Fruit fly (Drosophila melanogaster) whole organism, embryonic: ENCODE measurements around the gene Or74a.

Experiments used
- Awh ChIP-seq: fragments of 200-800 bp; sonication (Bioruptor generic); IDR thresholded peaks from 2 replicates; pipeline ENCODE4, ENCODE4 v1.3.6; 2022; ENCODE audit warnings: missing biosample characterization, missing genetic modification characterization
- CG10543 ChIP-seq: fragments of 200-800 bp; sonication (Bioruptor generic); optimal IDR thresholded peaks from 3 replicates; lab custom pipeline; 2017; ENCODE audit warnings: missing biosample characterization, mild to moderate bottlenecking, missing genetic modification characterization, moderate library complexity
- CG1233 ChIP-seq: fragments of 200-800 bp; sonication (Bioruptor generic); optimal IDR thresholded peaks from 4 replicates; lab custom pipeline; 2018; ENCODE audit warnings: missing biosample characterization, mild to moderate bottlenecking, missing genetic modification characterization
- CG13287 ChIP-seq: fragments of 200-800 bp; sonication (Bioruptor generic); IDR thresholded peaks from 2 replicates; pipeline ENCODE4 v1.3.6; 2022; ENCODE audit warnings: missing biosample characterization, missing genetic modification characterization; ENCODE audit not compliant: partially characterized antibody
- CG17829 ChIP-seq: fragments of 200-800 bp; optimal IDR thresholded peaks from 2 replicates; lab custom pipeline; 2019; ENCODE audit warnings: missing biosample characterization, mild to moderate bottlenecking, missing genetic modification characterization, moderate library complexity
- CG2875 ChIP-seq: fragments of 200-800 bp; sonication (Bioruptor generic); optimal IDR thresholded peaks from 2 replicates; lab custom pipeline; 2017; ENCODE audit warnings: missing biosample characterization, mild to moderate bottlenecking, missing genetic modification characterization, missing genetic modification reagents
- CG31441 ChIP-seq: fragments of 200-800 bp; sonication (Bioruptor generic); IDR thresholded peaks from 2 replicates; pipeline ENCODE4 v1.3.6; 2022; ENCODE audit warnings: missing biosample characterization, missing genetic modification characterization
- CG33213 ChIP-seq: fragments of 200-800 bp; sonication (Bioruptor generic); optimal IDR thresholded peaks from 3 replicates; lab custom pipeline; 2016; ENCODE audit warnings: missing biosample characterization, missing genetic modification characterization
- CG34376 ChIP-seq: fragments of 200-800 bp; sonication (Bioruptor generic); optimal IDR thresholded peaks from 2 replicates; lab custom pipeline; 2018; ENCODE audit warnings: missing biosample characterization, mild to moderate bottlenecking, missing genetic modification characterization
- CG34422 ChIP-seq: fragments of 200-800 bp; sonication (Bioruptor generic); IDR thresholded peaks from 3 replicates; pipeline ENCODE4 v1.3.6; 2022; ENCODE audit warnings: missing biosample characterization, missing genetic modification characterization
- CG43689 ChIP-seq: fragments of 200-800 bp; sonication (Bioruptor generic); IDR thresholded peaks from 2 replicates; pipeline ENCODE4 v1.3.6; 2022; ENCODE audit warnings: missing biosample characterization, missing genetic modification characterization
- CG4707 ChIP-seq: fragments of 200-800 bp; sonication (Bioruptor generic); optimal IDR thresholded peaks from 2 replicates; lab custom pipeline; 2018; ENCODE audit warnings: missing biosample characterization, mild to moderate bottlenecking, missing genetic modification characterization, moderate library complexity
- CG4820 ChIP-seq: fragments of 200-800 bp; sonication (Bioruptor generic); optimal IDR thresholded peaks from 3 replicates; lab custom pipeline; 2016; ENCODE audit warnings: missing biosample characterization, missing genetic modification characterization
- CG8388 ChIP-seq: fragments of 200-800 bp; sonication (Bioruptor generic); optimal IDR thresholded peaks from 2 replicates; lab custom pipeline; 2019; ENCODE audit warnings: missing biosample characterization, mild to moderate bottlenecking, missing genetic modification characterization, moderate library complexity
- CG9727 ChIP-seq: fragments of 200-800 bp; sonication (Bioruptor generic); optimal IDR thresholded peaks from 3 replicates; lab custom pipeline; 2017; ENCODE audit warnings: missing biosample characterization, mild to moderate bottlenecking, missing genetic modification characterization
- CHES-1-like ChIP-seq: fragments of 200-800 bp; sonication (Bioruptor generic); optimal IDR thresholded peaks from 2 replicates; lab custom pipeline; 2016; ENCODE audit warnings: missing biosample characterization, missing genetic modification characterization
- CTCF ChIP-seq: fragments of 200-800 bp; sonication (Bioruptor generic); optimal IDR thresholded peaks from 2 replicates; lab custom pipeline; 2017; ENCODE audit warnings: missing biosample characterization, mild to moderate bottlenecking, missing genetic modification characterization, moderate library complexity
- Dp ChIP-seq: fragments of 200-800 bp; sonication (Bioruptor generic); optimal IDR thresholded peaks from 2 replicates; lab custom pipeline; 2018; ENCODE audit warnings: missing biosample characterization, mild to moderate bottlenecking, missing genetic modification characterization, moderate library complexity
- Drgx ChIP-seq: fragments of 200-800 bp; sonication (Bioruptor generic); IDR thresholded peaks from 2 replicates; pipeline ENCODE4 v1.3.6; 2022; ENCODE audit warnings: missing biosample characterization, missing genetic modification characterization
- Eip74EF ChIP-seq, 2 experiments: fragments of 200-800 bp in 1 of 2; fragments of >200 bp in 1 of 2; sonication (Bioruptor generic) in 1 of 2; optimal IDR thresholded peaks; 2 replicates each; lab custom pipeline; 2017 to 2019; ENCODE audit warnings: missing biosample characterization in 2 of 2, missing genetic modification characterization in 2 of 2, mild to moderate bottlenecking in 1 of 2, moderate library complexity in 1 of 2
- Elba2 ChIP-seq: fragments of 200-800 bp; sonication (Bioruptor generic); optimal IDR thresholded peaks from 3 replicates; lab custom pipeline; 2016; ENCODE audit warnings: missing biosample characterization, missing genetic modification characterization
- H15 ChIP-seq: fragments of 200-800 bp; sonication (Bioruptor generic); IDR thresholded peaks from 3 replicates; pipeline ENCODE4 v1.3.6; 2022; ENCODE audit warnings: missing biosample characterization, missing genetic modification characterization
- HLH4C ChIP-seq: fragments of 200-800 bp; sonication (Bioruptor generic); IDR thresholded peaks from 3 replicates; pipeline ENCODE4 v1.3.6; 2022; ENCODE audit warnings: missing biosample characterization, missing genetic modification characterization; ENCODE audit not compliant: partially characterized antibody
- Hmr ChIP-seq: fragments of 200-800 bp; sonication (Bioruptor generic); optimal IDR thresholded peaks from 3 replicates; lab custom pipeline; 2017; ENCODE audit warnings: mild to moderate bottlenecking, missing biosample characterization, missing genetic modification reagents, missing genetic modification characterization
- Hr51 ChIP-seq, 2 experiments: fragments of 200-800 bp; sonication (Bioruptor generic); optimal IDR thresholded peaks; 2 replicates in 1 of 2; 3 replicates in 1 of 2; lab custom pipeline; 2016 to 2018; ENCODE audit warnings: missing biosample characterization in 2 of 2, missing genetic modification characterization in 2 of 2, mild to moderate bottlenecking in 1 of 2, moderate library complexity in 1 of 2
- Lim3 ChIP-seq: fragments of 200-800 bp; sonication (Bioruptor generic); IDR thresholded peaks from 2 replicates; pipeline ENCODE4 v1.3.6; 2022; ENCODE audit warnings: missing biosample characterization, missing genetic modification characterization
- Myb ChIP-seq: fragments of 200-800 bp; sonication (Bioruptor generic); optimal IDR thresholded peaks from 2 replicates; lab custom pipeline; 2016; ENCODE audit warnings: missing biosample characterization, missing genetic modification characterization
- Nf-YC ChIP-seq: fragments of 200-800 bp; optimal IDR thresholded peaks from 3 replicates; lab custom pipeline; 2019; ENCODE audit warnings: missing biosample characterization, mild to moderate bottlenecking, missing genetic modification characterization, moderate library complexity
- Pdp1 ChIP-seq, 2 experiments: fragments of 200-800 bp; sonication (Bioruptor generic); optimal IDR thresholded peaks; 3 replicates each; lab custom pipeline; 2016; ENCODE audit warnings: missing biosample characterization in 2 of 2, missing genetic modification characterization in 2 of 2, mild to moderate bottlenecking in 1 of 2, moderate library complexity in 1 of 2
- Spps ChIP-seq: fragments of 200-800 bp; sonication (Bioruptor generic); optimal IDR thresholded peaks from 2 replicates; lab custom pipeline; 2018; ENCODE audit warnings: missing biosample characterization, mild to moderate bottlenecking, missing genetic modification characterization
- TFAM ChIP-seq: fragments of 200-800 bp; sonication (Bioruptor generic); optimal IDR thresholded peaks from 2 replicates; lab custom pipeline; 2017; ENCODE audit warnings: missing biosample characterization, missing genetic modification characterization, inconsistent platforms
- Xbp1 ChIP-seq: fragments of 200-800 bp; sonication (Bioruptor generic); optimal IDR thresholded peaks from 3 replicates; lab custom pipeline; 2016; ENCODE audit warnings: missing biosample characterization, mild to moderate bottlenecking, missing genetic modification characterization
- YL-1 ChIP-seq: fragments of 200-800 bp; sonication (Bioruptor generic); optimal IDR thresholded peaks from 3 replicates; lab custom pipeline; 2017; ENCODE audit warnings: missing biosample characterization, mild to moderate bottlenecking, missing genetic modification characterization
- ab ChIP-seq: fragments of 200-800 bp; sonication (Bioruptor generic); optimal IDR thresholded peaks from 2 replicates; lab custom pipeline; 2016; ENCODE audit warnings: missing biosample characterization, missing genetic modification characterization
- ash1 ChIP-seq: fragments of 200-800 bp; sonication (Bioruptor generic); optimal IDR thresholded peaks from 2 replicates; lab custom pipeline; 2018; ENCODE audit warnings: missing biosample characterization, mild to moderate bottlenecking, missing genetic modification characterization
- cad ChIP-seq: fragments of >200 bp; optimal IDR thresholded peaks from 2 replicates; lab custom pipeline; 2017; ENCODE audit warnings: missing biosample characterization, missing genetic modification characterization
- cato ChIP-seq: fragments of 200-800 bp; sonication (Bioruptor generic); optimal IDR thresholded peaks from 2 replicates; lab custom pipeline; 2016; ENCODE audit warnings: missing biosample characterization, missing genetic modification characterization, borderline replicate concordance
- chif ChIP-seq, 2 experiments: fragments of 200-800 bp; sonication (Bioruptor generic); optimal IDR thresholded peaks; 3 replicates each; lab custom pipeline; 2016; ENCODE audit warnings: missing biosample characterization in 2 of 2, missing genetic modification characterization in 2 of 2
- dmrt11E ChIP-seq: fragments of 200-800 bp; sonication (Bioruptor generic); optimal IDR thresholded peaks from 3 replicates; lab custom pipeline; 2018; ENCODE audit warnings: missing biosample characterization, mild to moderate bottlenecking, missing genetic modification characterization, moderate library complexity
- fd64A ChIP-seq: fragments of 200-800 bp; sonication (Bioruptor generic); optimal IDR thresholded peaks from 3 replicates; lab custom pipeline; 2018; ENCODE audit warnings: missing biosample characterization, mild to moderate bottlenecking, missing genetic modification characterization
- ftz-f1 ChIP-seq: fragments of 200-800 bp; sonication (Bioruptor generic); optimal IDR thresholded peaks from 2 replicates; lab custom pipeline; 2016; ENCODE audit warnings: missing biosample characterization, missing genetic modification characterization
- gfzf ChIP-seq: fragments of 200-800 bp; sonication (Bioruptor generic); optimal IDR thresholded peaks from 2 replicates; lab custom pipeline; 2016; ENCODE audit warnings: missing biosample characterization, mild to moderate bottlenecking, missing genetic modification characterization, moderate library complexity
- hb ChIP-seq: fragments of 200-800 bp; sonication (Bioruptor generic); IDR thresholded peaks from 3 replicates; pipeline ENCODE4 v1.3.6; 2022; ENCODE audit warnings: missing biosample characterization, missing genetic modification characterization; ENCODE audit not compliant: partially characterized antibody
- jing ChIP-seq: fragments of 200-800 bp; sonication (Bioruptor generic); optimal IDR thresholded peaks from 2 replicates; lab custom pipeline; 2018; ENCODE audit warnings: missing biosample characterization, mild to moderate bottlenecking, missing genetic modification characterization
- kah ChIP-seq: fragments of 200-800 bp; sonication (Bioruptor generic); optimal IDR thresholded peaks from 2 replicates; lab custom pipeline; 2018; ENCODE audit warnings: missing biosample characterization, mild to moderate bottlenecking, missing genetic modification characterization
- kni ChIP-seq: fragments of 200-800 bp; sonication (Bioruptor generic); optimal IDR thresholded peaks from 3 replicates; lab custom pipeline; 2017; ENCODE audit warnings: mild to moderate bottlenecking, missing biosample characterization, missing genetic modification reagents, missing genetic modification characterization
- nmo ChIP-seq: fragments of 200-800 bp; sonication (Bioruptor generic); optimal IDR thresholded peaks from 2 replicates; lab custom pipeline; 2018; ENCODE audit warnings: missing biosample characterization, mild to moderate bottlenecking, missing genetic modification characterization, moderate library complexity
- oc ChIP-seq: fragments of 200-800 bp; sonication (Bioruptor generic); optimal IDR thresholded peaks from 2 replicates; lab custom pipeline; 2018; ENCODE audit warnings: missing biosample characterization, mild to moderate bottlenecking, missing genetic modification characterization, moderate library complexity
- slou ChIP-seq: fragments of 200-800 bp; sonication (Bioruptor generic); optimal IDR thresholded peaks from 3 replicates; lab custom pipeline; 2016; ENCODE audit warnings: missing biosample characterization, missing genetic modification characterization
- wdn ChIP-seq: fragments of 200-800 bp; sonication (Bioruptor generic); IDR thresholded peaks from 2 replicates; pipeline ENCODE4 v1.3.6; 2022; ENCODE audit warnings: missing biosample characterization, missing genetic modification characterization
- wek ChIP-seq: fragments of 200-800 bp; sonication (Bioruptor generic); optimal IDR thresholded peaks from 3 replicates; lab custom pipeline; 2018; ENCODE audit warnings: missing biosample characterization, mild to moderate bottlenecking, missing genetic modification characterization, moderate library complexity

Or74a gene

DNA sequence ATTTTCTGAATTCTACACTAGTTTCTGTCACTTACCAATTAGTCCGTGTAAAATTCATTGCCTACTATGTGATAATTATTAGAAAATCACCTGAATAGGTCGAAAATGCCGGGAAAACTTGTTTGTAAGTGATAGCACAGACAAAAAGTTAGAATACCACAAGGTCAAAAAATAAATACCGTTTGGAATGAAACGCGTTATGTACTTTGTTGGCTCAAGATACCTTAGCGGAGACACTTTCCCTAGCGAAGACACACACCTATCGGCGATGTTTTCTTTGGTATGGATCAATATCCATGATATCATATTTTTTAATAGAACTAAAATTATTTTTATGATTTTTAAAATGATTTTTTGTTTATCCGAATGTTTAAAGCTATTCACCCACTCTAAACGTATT lies 10.2 kb upstream of the Or74a start, which contains the start of gene CG6479 (continued):
- peak; percentile 86 for TF ChIP-seq ftz-f1
- no peak for TF ChIP-seq hb (GFP tag; lab: Robert Waterston, UW)
- no peak for TF ChIP-seq dmrt11E (tag; lab: Kevin White, UChicago)
- no peak for TF ChIP-seq oc (tag; lab: Kevin White, UChicago)
- TF ChIP-seq fd64A (GFP tag; lab: Kevin White, UChicago) = no peak
- no peak for TF ChIP-seq H15
- peak; percentile 4 for TF ChIP-seq Myb (GFP tag; lab: Kevin White, UChicago)
- no peak for TF ChIP-seq CG4707
- TF ChIP-seq CG31441 = 0 out of 2 replicates have a peak, but pooled peaks have one; percentile 10
- TF ChIP-seq Dp (GFP tag; lab: Kevin White, UChicago) = peak; percentile 49
- no peak for TF ChIP-seq Hr51 (GFP tag; optimal IDR thresholded peaks at IDR 0.05; lab: Kevin White, UChicago)
- TF ChIP-seq CG1233 (GFP tag; lab: Kevin White, UChicago) = no peak
- TF ChIP-seq ash1 (GFP tag; lab: Kevin White, UChicago) = no peak
- 0 out of 3 replicates have a peak, but pooled peaks have one; percentile 15 for TF ChIP-seq CG34422 (GFP tag; lab: Robert Waterston, UW)
- no peak for TF ChIP-seq CG34376
- TF ChIP-seq CG2875 (GFP tag; lab: Kevin White, UChicago) = no peak
- TF ChIP-seq Elba2 = no peak
- TF ChIP-seq CTCF (GFP tag; lab: Kevin White, UChicago) = peak; percentile 34
- TF ChIP-seq TFAM (GFP tag; lab: Kevin White, UChicago) = no peak
- TF ChIP-seq gfzf = peak; percentile 93
- TF ChIP-seq CG43689 (GFP tag; lab: Robert Waterston, UW) = no peak
- no peak for TF ChIP-seq kah
- TF ChIP-seq CG8388 (GFP tag; lab: Kevin White, UChicago) = no peak
- no peak for TF ChIP-seq CG9727 (GFP tag; lab: Kevin White, UChicago)
- TF ChIP-seq CHES-1-like (GFP tag; lab: Kevin White, UChicago) = no peak
- TF ChIP-seq CG10543 = no peak
- TF ChIP-seq Awh = no peak
- no peak for TF ChIP-seq CG33213
- TF ChIP-seq ab (GFP tag; lab: Kevin White, UChicago) = no peak
- TF ChIP-seq HLH4C = no peak
- TF ChIP-seq wdn = no peak
- TF ChIP-seq Eip74EF (GFP tag; optimal IDR thresholded peaks at IDR 0.05; lab: Kevin White, UChicago) = no peak
- no peak for TF ChIP-seq cad (GFP tag; lab: Kevin White, UChicago)
- TF ChIP-seq Xbp1 = no peak
- no peak for TF ChIP-seq YL-1
- TF ChIP-seq kni (GFP tag; lab: Kevin White, UChicago) = no peak
- no peak for TF ChIP-seq Drgx (GFP tag; lab: Robert Waterston, UW)
- TF ChIP-seq wek (GFP tag; lab: Kevin White, UChicago) = no peak
- peak; percentile 41 for TF ChIP-seq nmo (GFP tag; lab: Kevin White, UChicago)
- no peak for TF ChIP-seq chif (GFP tag; optimal IDR thresholded peaks at IDR 0.05; lab: Kevin White, UChicago)
- TF ChIP-seq Hmr (GFP tag; lab: Kevin White, UChicago) = peak; percentile 36
- no peak for TF ChIP-seq slou
- no peak for TF ChIP-seq cato (GFP tag; lab: Kevin White, UChicago)
- TF ChIP-seq Lim3 (GFP tag; lab: Robert Waterston, UW) = no peak
- TF ChIP-seq CG17829 = peak; percentile 20
- TF ChIP-seq jing (GFP tag; lab: Kevin White, UChicago) = no peak
- no peak for TF ChIP-seq Pdp1 (GFP tag; optimal IDR thresholded peaks at IDR 0.05; lab: Kevin White, UChicago)
- TF ChIP-seq CG4820 (GFP tag; lab: Kevin White, UChicago) = no peak
- TF ChIP-seq Spps (tag; lab: Kevin White, UChicago) = no peak
- TF ChIP-seq Nf-YC (tag; lab: Kevin White, UChicago) = no peak
- peak; percentile 65; the same call in 1 of the 2 replicates for TF ChIP-seq CG13287 (GFP tag; lab: Robert Waterston, UW)
